Fruit fly (Drosophila melanogaster) whole organism, prepupa: ENCODE results near the gene CG32371.

Experiments used
- CG10669 ChIP-seq: fragments of 200-800 bp; sonication (Bioruptor generic); optimal IDR thresholded peaks from 3 replicates; lab custom pipeline; 2018; ENCODE audit warnings: missing biosample characterization, mild to moderate bottlenecking, missing genetic modification characterization, moderate library complexity
- CG11762 ChIP-seq: fragments of 200-800 bp; sonication (Bioruptor generic); optimal IDR thresholded peaks from 3 replicates; lab custom pipeline; 2016; ENCODE audit warnings: missing biosample characterization, missing genetic modification characterization; ENCODE audit not compliant: insufficient read depth
- CG11902 ChIP-seq: fragments of 200-800 bp; sonication (Bioruptor generic); optimal IDR thresholded peaks from 3 replicates; lab custom pipeline; 2016; ENCODE audit warnings: missing biosample characterization, missing genetic modification characterization
- CG15336 ChIP-seq: fragments of 200-800 bp; sonication (Bioruptor generic); IDR thresholded peaks from 2 replicates; pipeline ENCODE4 v1.3.6; 2022; ENCODE audit warnings: missing biosample characterization, missing genetic modification characterization
- CG16779 ChIP-seq: fragments of 200-800 bp; sonication (Bioruptor generic); optimal IDR thresholded peaks from 3 replicates; lab custom pipeline; 2017; ENCODE audit warnings: missing biosample characterization, mild to moderate bottlenecking, missing genetic modification characterization
- CG31627 ChIP-seq: fragments of 200-800 bp; sonication (Bioruptor generic); optimal IDR thresholded peaks from 3 replicates; lab custom pipeline; 2016; ENCODE audit warnings: missing biosample characterization, missing genetic modification characterization
- CG32006 ChIP-seq: fragments of 200-800 bp; sonication (Bioruptor generic); optimal IDR thresholded peaks from 3 replicates; lab custom pipeline; 2017; ENCODE audit warnings: missing biosample characterization, mild to moderate bottlenecking, missing genetic modification characterization
- CG34406 ChIP-seq: fragments of 200-800 bp; sonication (Bioruptor generic); optimal IDR thresholded peaks from 3 replicates; lab custom pipeline; 2016; ENCODE audit warnings: missing biosample characterization, missing genetic modification characterization
- CG4318 ChIP-seq: fragments of 200-800 bp; sonication (Bioruptor generic); optimal IDR thresholded peaks from 3 replicates; lab custom pipeline; 2017; ENCODE audit warnings: missing biosample characterization, mild to moderate bottlenecking, missing genetic modification characterization
- CG6163 ChIP-seq: fragments of 200-800 bp; sonication (Bioruptor generic); IDR thresholded peaks from 3 replicates; pipeline ENCODE4 v1.3.6; 2022; ENCODE audit warnings: missing biosample characterization, missing genetic modification characterization
- CG6276 ChIP-seq: fragments of 200-800 bp; sonication (Bioruptor generic); optimal IDR thresholded peaks from 2 replicates; lab custom pipeline; 2017; ENCODE audit warnings: missing biosample characterization, mild to moderate bottlenecking, missing genetic modification characterization
- CG6792 ChIP-seq: fragments of 200-800 bp; sonication (Bioruptor generic); optimal IDR thresholded peaks from 3 replicates; lab custom pipeline; 2016; ENCODE audit warnings: missing biosample characterization, missing genetic modification characterization
- CG6854 ChIP-seq: fragments of 200-800 bp; sonication (Bioruptor generic); optimal IDR thresholded peaks from 2 replicates; lab custom pipeline; 2017; ENCODE audit warnings: missing biosample characterization, mild to moderate bottlenecking, missing genetic modification characterization
- CG7368 ChIP-seq: fragments of 200-800 bp; sonication (Bioruptor generic); optimal IDR thresholded peaks from 3 replicates; lab custom pipeline; 2016; ENCODE audit warnings: missing biosample characterization, missing genetic modification characterization
- CG8319 ChIP-seq: fragments of 200-800 bp; sonication (Bioruptor generic); optimal IDR thresholded peaks from 3 replicates; lab custom pipeline; 2016; ENCODE audit warnings: missing biosample characterization, missing genetic modification characterization
- CG8632 ChIP-seq: fragments of 200-800 bp; sonication (Bioruptor generic); optimal IDR thresholded peaks from 3 replicates; lab custom pipeline; 2016; ENCODE audit warnings: missing biosample characterization, missing genetic modification characterization
- CG9139 ChIP-seq: fragments of 200-800 bp; sonication (Bioruptor generic); optimal IDR thresholded peaks from 3 replicates; lab custom pipeline; 2017; ENCODE audit warnings: missing biosample characterization, mild to moderate bottlenecking, missing genetic modification characterization
- Eip75B ChIP-seq: fragments of 200-800 bp; sonication (Bioruptor generic); optimal IDR thresholded peaks from 3 replicates; lab custom pipeline; 2016; ENCODE audit warnings: missing biosample characterization, missing genetic modification characterization
- Eip78C ChIP-seq: fragments of 200-800 bp; sonication (Bioruptor generic); peaks from one replicate; lab custom pipeline; 2016; ENCODE audit warnings: missing biosample characterization, missing genetic modification characterization
- Ets21C ChIP-seq: fragments of 200-800 bp; sonication (Bioruptor generic); optimal IDR thresholded peaks from 3 replicates; lab custom pipeline; 2016; ENCODE audit warnings: missing biosample characterization, missing genetic modification characterization
- Gug ChIP-seq: fragments of 200-800 bp; sonication (Bioruptor generic); IDR thresholded peaks from 2 replicates; pipeline ENCODE4 v1.3.6; 2022; ENCODE audit warnings: missing biosample characterization, missing genetic modification characterization
- Hr38 ChIP-seq: sonication (Bioruptor generic); optimal IDR thresholded peaks from 2 replicates; lab custom pipeline; 2016; ENCODE audit warnings: missing biosample characterization, missing genetic modification characterization
- Hr39 ChIP-seq: fragments of 200-800 bp; sonication (Bioruptor generic); optimal IDR thresholded peaks from 2 replicates; lab custom pipeline; 2016; ENCODE audit warnings: missing biosample characterization, missing genetic modification characterization
- Hr4 ChIP-seq: fragments of 200-800 bp; sonication (Bioruptor generic); optimal IDR thresholded peaks from 3 replicates; lab custom pipeline; 2016; ENCODE audit warnings: missing biosample characterization, missing genetic modification characterization
- Lpt ChIP-seq: fragments of 200-800 bp; sonication (Bioruptor generic); optimal IDR thresholded peaks from 3 replicates; lab custom pipeline; 2016; ENCODE audit warnings: missing biosample characterization, missing genetic modification characterization
- Smox ChIP-seq: fragments of 200-800 bp; sonication (Bioruptor generic); optimal IDR thresholded peaks from 3 replicates; lab custom pipeline; 2016; ENCODE audit warnings: missing biosample characterization, missing genetic modification characterization
- Sox102F ChIP-seq: fragments of 200-800 bp; sonication (Bioruptor generic); optimal IDR thresholded peaks from 2 replicates; lab custom pipeline; 2016; ENCODE audit warnings: missing biosample characterization, mild to moderate bottlenecking, missing genetic modification characterization
- Sox14 ChIP-seq: fragments of 200-800 bp; sonication (Bioruptor generic); optimal IDR thresholded peaks from 3 replicates; lab custom pipeline; 2016; ENCODE audit warnings: missing biosample characterization, missing genetic modification characterization
- Sox15 ChIP-seq: fragments of 200-800 bp; sonication (Bioruptor generic); optimal IDR thresholded peaks from 3 replicates; lab custom pipeline; 2016; ENCODE audit warnings: missing biosample characterization, missing genetic modification characterization
- achi ChIP-seq: fragments of 200-800 bp; sonication (Bioruptor generic); optimal IDR thresholded peaks from 3 replicates; lab custom pipeline; 2016; ENCODE audit warnings: missing biosample characterization, missing genetic modification characterization
- acj6 ChIP-seq: fragments of 200-800 bp; sonication (Bioruptor generic); optimal IDR thresholded peaks from 3 replicates; lab custom pipeline; 2016; ENCODE audit warnings: missing biosample characterization, missing genetic modification characterization
- dac ChIP-seq: fragments of 200-800 bp; sonication (Bioruptor generic); optimal IDR thresholded peaks from 2 replicates; lab custom pipeline; 2017; ENCODE audit warnings: missing biosample characterization, mild to moderate bottlenecking, missing genetic modification characterization
- dsx ChIP-seq: fragments of 200-800 bp; optimal IDR thresholded peaks from 3 replicates; lab custom pipeline; 2019; ENCODE audit warnings: missing biosample characterization, mild to moderate bottlenecking, missing genetic modification characterization, moderate library complexity; ENCODE audit not compliant: poor library complexity, severe bottlenecking
- eg ChIP-seq: fragments of 200-800 bp; sonication (Bioruptor generic); IDR thresholded peaks from 3 replicates; pipeline ENCODE4 v1.3.6; 2022; ENCODE audit warnings: missing biosample characterization, missing genetic modification characterization
- esn ChIP-seq: fragments of 200-800 bp; sonication (Bioruptor generic); optimal IDR thresholded peaks from 2 replicates; lab custom pipeline; 2016; ENCODE audit warnings: missing biosample characterization, mild to moderate bottlenecking, missing genetic modification characterization, moderate library complexity
- fkh ChIP-seq: fragments of 200-800 bp; sonication (Bioruptor generic); optimal IDR thresholded peaks from 3 replicates; lab custom pipeline; 2017; ENCODE audit warnings: missing biosample characterization, mild to moderate bottlenecking, missing genetic modification characterization, moderate library complexity
- lz ChIP-seq: fragments of 200-800 bp; sonication (Bioruptor generic); optimal IDR thresholded peaks from 3 replicates; lab custom pipeline; 2016; ENCODE audit warnings: missing biosample characterization, missing genetic modification characterization
- net ChIP-seq: fragments of 200-800 bp; sonication (Bioruptor generic); optimal IDR thresholded peaks from 3 replicates; lab custom pipeline; 2016; ENCODE audit warnings: missing biosample characterization, missing genetic modification characterization
- salr ChIP-seq, 2 experiments: fragments of 200-800 bp; sonication (Bioruptor generic); optimal IDR thresholded peaks; 3 replicates each; lab custom pipeline; 2016 to 2018; ENCODE audit warnings: missing biosample characterization in 2 of 2, missing genetic modification characterization in 2 of 2, mild to moderate bottlenecking in 1 of 2
- spab ChIP-seq: fragments of 200-800 bp; sonication (Bioruptor generic); optimal IDR thresholded peaks from 2 replicates; lab custom pipeline; 2017; ENCODE audit warnings: missing biosample characterization, mild to moderate bottlenecking, missing genetic modification characterization, missing genetic modification reagents
- ss ChIP-seq, 2 experiments: fragments of 200-800 bp; sonication (Bioruptor generic); optimal IDR thresholded peaks; 2 replicates in 1 of 2; 3 replicates in 1 of 2; lab custom pipeline; 2017 to 2018; ENCODE audit warnings: mild to moderate bottlenecking in 2 of 2, missing biosample characterization in 2 of 2, missing genetic modification characterization in 2 of 2, moderate library complexity in 1 of 2
- svp ChIP-seq: fragments of 200-800 bp; sonication (Bioruptor generic); peaks from one replicate; lab custom pipeline; 2016; ENCODE audit warnings: missing biosample characterization, missing genetic modification characterization
- topi ChIP-seq: fragments of 200-800 bp; sonication (Bioruptor generic); optimal IDR thresholded peaks from 3 replicates; lab custom pipeline; 2016; ENCODE audit warnings: missing biosample characterization, missing genetic modification characterization
- vri ChIP-seq: fragments of 200-800 bp; sonication (Bioruptor generic); optimal IDR thresholded peaks from 3 replicates; lab custom pipeline; 2016; ENCODE audit warnings: missing biosample characterization, mild to moderate bottlenecking, missing genetic modification characterization

CG32371 gene

dm6 chr3L:7807552-7808402 lies 39.6 kb upstream of the CG32371 start:
- TF ChIP-seq Lpt (GFP tag; lab: Kevin White, UChicago) (no peak), topi (no peak), CG6276 (no peak), Ets21C (GFP tag; lab: Kevin White, UChicago) (no peak), eg (GFP tag; lab: Robert Waterston, UW) (no peak), vri (GFP tag; lab: Kevin White, UChicago) (no peak), esn (GFP tag; lab: Kevin White, UChicago) (no peak), CG31627 (GFP tag; lab: Kevin White, UChicago) (no peak), Sox14 (GFP tag; lab: Kevin White, UChicago) (no peak), Gug (GFP tag; lab: Robert Waterston, UW) (no peak), salr (GFP tag; optimal IDR thresholded peaks at IDR 0.05; lab: Kevin White, UChicago) (no peak), lz (GFP tag; lab: Kevin White, UChicago) (no peak), Eip75B (GFP tag; lab: Kevin White, UChicago) (no peak), Sox15 (no peak), svp (no peak), CG10669 (no peak), CG6854 (GFP tag; lab: Kevin White, UChicago) (no peak), CG6792 (GFP tag; lab: Kevin White, UChicago) (no peak)
- TF ChIP-seq, all 60 proteins: peak for 0

dm6 chr3L:7806503-7807216 lies 38.5 kb upstream of the CG32371 start:
- TF ChIP-seq vri (GFP tag; lab: Kevin White, UChicago): peak; percentile 73
- TF ChIP-seq CG6792 (GFP tag; lab: Kevin White, UChicago): no peak
- peak; percentile 77 for TF ChIP-seq fkh
- no peak for TF ChIP-seq salr (GFP tag; optimal IDR thresholded peaks at IDR 0.05; lab: Kevin White, UChicago)
- no peak for TF ChIP-seq Hr38 (GFP tag; lab: Kevin White, UChicago)
- peak; percentile 90 for TF ChIP-seq dsx
- TF ChIP-seq Eip78C (GFP tag; lab: Kevin White, UChicago): peak; percentile 25

- TF ChIP-seq topi (no peak), svp (no peak), CG7368 (GFP tag; lab: Kevin White, UChicago) (no peak), CG10669 (peak; percentile 21), Hr39 (no peak), Smox (GFP tag; lab: Kevin White, UChicago) (no peak), Sox102F (peak; percentile 37), salr (GFP tag; optimal IDR thresholded peaks at IDR 0.05; lab: Kevin White, UChicago) (no peak), CG8319 (GFP tag; lab: Kevin White, UChicago) (no peak), ss (GFP tag; optimal IDR thresholded peaks at IDR 0.05; lab: Kevin White, UChicago) (peak; percentile 10 to 69), net (GFP tag; lab: Kevin White, UChicago) (peak; percentile 29), eg (GFP tag; lab: Robert Waterston, UW) (peak; percentile 74; the same call in 2 of the 3 replicates), achi (GFP tag; lab: Kevin White, UChicago) (no peak), dac (no peak), CG9139 (peak; percentile 51), CG6276 (peak; percentile 58), Gug (GFP tag; lab: Robert Waterston, UW) (no peak), CG11902 (GFP tag; lab: Kevin White, UChicago) (no peak), acj6 (GFP tag; lab: Kevin White, UChicago) (no peak), CG16779 (tag; lab: Kevin White, UChicago) (no peak), esn (GFP tag; lab: Kevin White, UChicago) (no peak), CG4318 (no peak), CG32006 (no peak), CG8632 (peak; percentile 13), spab (no peak), CG34406 (GFP tag; lab: Kevin White, UChicago) (peak; percentile 23), Hr4 (no peak), dsx (peak; percentile 64), CG15336 (GFP tag; lab: Robert Waterston, UW) (peak; percentile 57), CG11762 (GFP tag; lab: Kevin White, UChicago) (no peak), CG6163 (peak; percentile 73; the same call in 2 of the 3 replicates)
These were observed 37.2 kb upstream of the CG32371 start for dm6 chr3L:7805336-7805803.
